Worm (Caenorhabditis elegans): Measurements from ENCODE around the gene mrpl-20.
"Not testable (repeated sequence)": the region's sequence is repeated elsewhere in the genome, so short reads cannot be mapped to it uniquely, and the experiment has no call there.

The mrpl-20 gene

DNA sequence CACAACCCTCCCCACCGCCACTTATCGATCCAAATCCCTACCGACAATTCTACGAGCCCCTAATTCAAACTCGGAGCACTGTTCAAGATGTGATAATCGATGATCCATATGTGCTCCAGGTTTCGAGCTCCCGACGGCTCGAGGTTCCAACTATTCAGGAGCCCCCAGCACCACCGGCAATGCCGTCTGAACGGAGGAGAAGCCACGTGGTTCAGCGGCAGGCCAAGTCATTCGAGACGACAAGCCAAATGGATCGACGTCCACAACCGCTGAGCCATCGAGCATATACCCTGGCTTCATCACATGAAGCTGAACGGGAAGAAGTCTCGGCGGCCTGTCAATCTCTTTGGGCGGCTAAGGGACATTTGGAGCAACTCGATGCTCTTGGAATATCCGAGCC lies 37.5 kb upstream of the mrpl-20 start:
- 0 out of 2 replicates have a peak, but pooled peaks have one; percentile 14 for TF ChIP-seq D1046.2 (GFP tag; IDR thresholded peaks at IDR 0.05)
- peak; percentile 71 for TF ChIP-seq set-16 (GFP tag; IDR thresholded peaks at IDR 0.05)
- no peak for TF ChIP-seq cey-2 (tag; optimal IDR thresholded peaks at IDR 0.05; ENCODE audit: borderline replicate concordance, insufficient read depth)

DNA sequence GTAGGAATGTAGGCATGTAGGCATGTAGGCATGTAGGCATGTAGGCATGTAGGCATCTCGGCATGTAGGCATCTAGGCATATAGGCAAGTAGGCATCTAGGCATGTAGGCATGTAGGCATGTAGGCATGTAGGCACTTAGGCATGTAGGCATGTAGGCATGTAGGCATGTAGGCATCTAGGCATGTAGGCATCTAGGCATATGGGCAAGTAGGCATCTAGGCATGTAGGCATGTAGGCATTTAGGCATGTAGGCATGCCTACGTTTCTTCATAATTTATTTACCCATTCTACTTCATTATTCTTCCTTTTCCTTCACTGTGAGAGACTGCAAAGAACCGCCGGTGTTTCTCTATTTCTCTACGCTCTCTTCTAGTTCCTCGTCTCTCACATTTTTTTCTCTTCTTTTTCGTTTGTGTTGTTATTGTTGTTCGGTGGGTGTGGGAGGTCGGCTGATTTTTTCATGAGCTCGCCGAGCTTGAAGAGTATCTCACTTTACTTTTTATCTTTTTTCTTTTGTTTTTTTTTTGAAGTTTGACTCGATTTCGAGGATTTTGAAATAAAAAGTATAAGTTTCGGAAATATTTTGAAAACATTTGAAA lies 33.6 kb upstream of the mrpl-20 start:
- TF ChIP-seq mes-2 (tag; optimal IDR thresholded peaks at IDR 0.05; ENCODE audit: poor library complexity, severe bottlenecking) (peak; percentile 9), nhr-48 (tag; optimal IDR thresholded peaks at IDR 0.05) (no peak), dmd-6 (GFP tag; IDR thresholded peaks at IDR 0.05) (0 out of 2 replicates have a peak, but pooled peaks have one; percentile 10), nhr-28 (tag; optimal IDR thresholded peaks at IDR 0.05) (peak; percentile 16), tra-1 (GFP tag; IDR thresholded peaks at IDR 0.05) (0 out of 2 replicates have a peak, but pooled peaks have one; percentile 25), F26F4.8 (GFP tag; conservative IDR thresholded peaks at IDR 0.05) (0 out of 2 replicates have a peak, but pooled peaks have one; percentile 45), skn-1 (tag; optimal IDR thresholded peaks at IDR 0.05) (no peak), gei-8 (GFP tag; optimal IDR thresholded peaks at IDR 0.05) (no peak), lsy-2 (tag; optimal IDR thresholded peaks at IDR 0.05) (peak in 1 of 2 experiments; percentile 43), nhr-76 (tag; optimal IDR thresholded peaks at IDR 0.05) (no peak), mep-1 (tag; optimal IDR thresholded peaks at IDR 0.05) (peak; percentile 3), hlh-30 (tag; optimal IDR thresholded peaks at IDR 0.05; ENCODE audit: insufficient read depth) (peak; percentile 62), daf-16 (GFP tag; optimal IDR thresholded peaks at IDR 0.05) (no peak), daf-16 (tag; optimal IDR thresholded peaks at IDR 0.05) (peak; percentile 17)

DNA sequence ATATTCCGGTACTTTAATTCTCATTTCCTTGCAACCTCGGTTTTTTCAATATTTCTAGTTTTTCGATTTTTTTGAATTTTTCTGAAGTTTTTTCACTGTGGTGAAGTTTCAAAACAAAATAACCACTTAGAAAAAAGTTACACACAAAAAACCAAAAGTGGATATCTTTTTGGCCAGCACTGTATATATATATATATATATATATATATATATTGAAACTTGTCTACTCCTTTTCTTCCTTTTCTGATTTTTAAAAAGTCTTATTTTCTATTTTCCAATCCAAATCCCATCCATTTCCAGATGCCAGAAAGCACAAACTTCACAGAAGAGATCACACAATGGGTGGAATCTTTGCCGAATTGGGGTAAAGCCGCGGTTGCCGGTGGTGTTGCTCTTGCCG lies 29.1 kb upstream of the mrpl-20 start, which contains the start of gene faxc-2:
faxc-2 (plus strand) TSS at position 301 of the 400 bp plus-strand sequence.
- TF ChIP-seq ceh-20 (GFP tag; IDR thresholded peaks at IDR 0.05); tra-1 (GFP tag; IDR thresholded peaks at IDR 0.05); nhr-77 (tag; optimal IDR thresholded peaks at IDR 0.05): not testable (repeated sequence)

DNA sequence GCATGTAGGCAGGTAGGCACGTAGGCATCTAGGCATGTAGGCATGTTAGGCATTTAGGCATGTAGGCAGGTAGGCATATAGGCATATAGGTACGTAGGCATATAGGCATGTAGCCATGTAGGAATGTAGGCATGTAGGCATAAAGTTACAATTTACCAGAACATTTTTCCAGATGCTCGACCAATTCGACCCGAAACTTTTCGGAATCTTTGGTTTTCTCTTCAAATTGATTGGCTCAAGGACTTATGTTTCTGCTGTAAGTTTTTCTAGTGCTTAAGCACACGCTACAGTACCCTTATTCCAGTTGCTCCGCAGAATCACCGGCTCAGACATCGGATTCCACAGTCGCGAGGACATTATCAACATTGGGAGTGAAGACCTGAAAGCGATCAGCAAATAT lies 27.9 kb upstream of the mrpl-20 start:
- no peak for TF ChIP-seq ztf-11 (tag; optimal IDR thresholded peaks at IDR 0.05)
- TF ChIP-seq daf-8 (GFP tag; IDR thresholded peaks at IDR 0.05), result no peak
- no peak for TF ChIP-seq unc-39 (tag; optimal IDR thresholded peaks at IDR 0.05)
- no peak for TF ChIP-seq egl-27 (tag; optimal IDR thresholded peaks at IDR 0.05)
- no peak for TF ChIP-seq lin-15B (tag; optimal IDR thresholded peaks at IDR 0.05)
- no peak for TF ChIP-seq ztf-7 (tag; optimal IDR thresholded peaks at IDR 0.05)
- no peak for TF ChIP-seq nhr-42 (GFP tag; IDR thresholded peaks at IDR 0.05)
- no peak for TF ChIP-seq dpl-1 (GFP tag; optimal IDR thresholded peaks at IDR 0.05)
- no peak for TF ChIP-seq ctbp-1 (GFP tag; IDR thresholded peaks at IDR 0.05)
- TF ChIP-seq ceh-62 (tag; optimal IDR thresholded peaks at IDR 0.05), result no peak
- peak in 1 of 2 experiments; percentile 51 for TF ChIP-seq unc-62 (GFP tag; optimal IDR thresholded peaks at IDR 0.05 in 1 of 2)
- TF ChIP-seq unc-62 (tag; optimal IDR thresholded peaks at IDR 0.05), result no peak
- no peak for TF ChIP-seq lin-29 (GFP tag; IDR thresholded peaks at IDR 0.05)
- no peak for TF ChIP-seq D1046.2 (GFP tag; IDR thresholded peaks at IDR 0.05)
- TF ChIP-seq aha-1 (tag), result peak; percentile 89
